Fruit fly (Drosophila melanogaster) whole organism, embryonic: ENCODE results near the gene pav.

Experiments
- Ada2b ChIP-seq: fragments of 200-800 bp; sonication (Bioruptor generic); IDR thresholded peaks from 2 replicates; pipeline ENCODE4 v1.3.6; 2022; ENCODE audit warnings: missing biosample characterization, missing genetic modification characterization
- BEAF-32 ChIP-seq: fragments of 200-800 bp; sonication (Bioruptor generic); optimal IDR thresholded peaks from 3 replicates; lab custom pipeline; 2017; ENCODE audit warnings: missing biosample characterization, missing genetic modification characterization, mild to moderate bottlenecking, moderate library complexity, missing genetic modification reagents
- CG10979 ChIP-seq: fragments of 200-800 bp; sonication (Bioruptor generic); optimal IDR thresholded peaks from 2 replicates; lab custom pipeline; 2018; ENCODE audit warnings: missing biosample characterization, mild to moderate bottlenecking, missing genetic modification characterization, moderate library complexity
- CG11247 ChIP-seq: fragments of 200-800 bp; sonication (Bioruptor generic); IDR thresholded peaks from 2 replicates; pipeline ENCODE4 v1.3.6; 2022; ENCODE audit warnings: missing biosample characterization, missing genetic modification characterization
- CG1233 ChIP-seq: fragments of 200-800 bp; sonication (Bioruptor generic); optimal IDR thresholded peaks from 4 replicates; lab custom pipeline; 2018; ENCODE audit warnings: missing biosample characterization, mild to moderate bottlenecking, missing genetic modification characterization
- CG13894 ChIP-seq: fragments of 200-800 bp; sonication (Bioruptor generic); optimal IDR thresholded peaks from 3 replicates; lab custom pipeline; 2018; ENCODE audit warnings: missing biosample characterization, mild to moderate bottlenecking, missing genetic modification characterization, moderate library complexity
- CG14441 ChIP-seq: fragments of 200-800 bp; sonication (Bioruptor generic); IDR thresholded peaks from 2 replicates; pipeline ENCODE4 v1.3.6; 2022; ENCODE audit warnings: missing biosample characterization, missing genetic modification characterization
- CG15011 ChIP-seq: fragments of 200-800 bp; sonication (Bioruptor generic); optimal IDR thresholded peaks from 3 replicates; lab custom pipeline; 2018; ENCODE audit warnings: missing biosample characterization, mild to moderate bottlenecking, missing genetic modification characterization
- CG15514 ChIP-seq: fragments of 200-800 bp; sonication (Bioruptor generic); optimal IDR thresholded peaks from 3 replicates; lab custom pipeline; 2017; ENCODE audit warnings: missing biosample characterization, missing genetic modification characterization, mild to moderate bottlenecking, moderate library complexity, missing genetic modification reagents
- CG1603 ChIP-seq: fragments of 200-800 bp; sonication (Bioruptor generic); optimal IDR thresholded peaks from 2 replicates; lab custom pipeline; 2019; ENCODE audit warnings: missing biosample characterization, mild to moderate bottlenecking, missing genetic modification characterization, moderate library complexity
- CG18619 ChIP-seq: fragments of 200-800 bp; sonication (Bioruptor generic); optimal IDR thresholded peaks from 3 replicates; lab custom pipeline; 2017; ENCODE audit warnings: missing biosample characterization, mild to moderate bottlenecking, missing genetic modification characterization
- CG2712 ChIP-seq: fragments of 200-800 bp; optimal IDR thresholded peaks from 3 replicates; lab custom pipeline; 2019; ENCODE audit warnings: missing biosample characterization, mild to moderate bottlenecking, missing genetic modification characterization, moderate library complexity
- CG31388 ChIP-seq: fragments of 200-800 bp; sonication (Bioruptor generic); optimal IDR thresholded peaks from 2 replicates; lab custom pipeline; 2016; ENCODE audit warnings: missing biosample characterization, missing genetic modification characterization
- CG3726 ChIP-seq: fragments of 200-800 bp; sonication (Bioruptor generic); IDR thresholded peaks from 3 replicates; pipeline ENCODE4, ENCODE4 v1.3.6; 2022; ENCODE audit warnings: missing biosample characterization, missing genetic modification characterization
- CG4404 ChIP-seq: fragments of 200-800 bp; sonication (Bioruptor generic); IDR thresholded peaks from 2 replicates; pipeline ENCODE4 v1.3.6; 2022; ENCODE audit warnings: missing biosample characterization, missing genetic modification characterization
- CG6765 ChIP-seq: fragments of 200-800 bp; sonication (Bioruptor generic); optimal IDR thresholded peaks from 3 replicates; lab custom pipeline; 2017; ENCODE audit warnings: missing biosample characterization, mild to moderate bottlenecking, missing genetic modification characterization
- CG7357 ChIP-seq: fragments of 200-800 bp; sonication (Bioruptor generic); IDR thresholded peaks from 3 replicates; pipeline ENCODE4 v1.3.6; 2022; ENCODE audit warnings: missing biosample characterization, missing genetic modification characterization
- CG7839 ChIP-seq: fragments of 200-800 bp; sonication (Bioruptor generic); optimal IDR thresholded peaks from 3 replicates; lab custom pipeline; 2018; ENCODE audit warnings: missing biosample characterization, mild to moderate bottlenecking, missing genetic modification characterization, moderate library complexity
- CG8290 ChIP-seq, 3 experiments: fragments of 200-800 bp; sonication (Bioruptor generic); optimal IDR thresholded peaks; 2 replicates each; lab custom pipeline; 2016 to 2019; ENCODE audit warnings: missing biosample characterization in 3 of 3, missing genetic modification characterization in 3 of 3, mild to moderate bottlenecking in 2 of 3, moderate library complexity in 1 of 3
- CG9727 ChIP-seq: fragments of 200-800 bp; sonication (Bioruptor generic); optimal IDR thresholded peaks from 3 replicates; lab custom pipeline; 2017; ENCODE audit warnings: missing biosample characterization, mild to moderate bottlenecking, missing genetic modification characterization
- E2f1 ChIP-seq: fragments of 200-800 bp; sonication (Bioruptor generic); IDR thresholded peaks from 2 replicates; pipeline ENCODE4 v1.3.6; 2022; ENCODE audit warnings: missing biosample characterization, missing genetic modification characterization
- HLH3B ChIP-seq: fragments of 200-800 bp; sonication (Bioruptor generic); IDR thresholded peaks from 2 replicates; pipeline ENCODE4 v1.3.6; 2022; ENCODE audit warnings: missing biosample characterization, missing genetic modification characterization
- Mad ChIP-seq: fragments of 200-800 bp; sonication (Bioruptor generic); optimal IDR thresholded peaks from 2 replicates; lab custom pipeline; 2016; ENCODE audit warnings: missing biosample characterization, missing genetic modification characterization
- Neu2 ChIP-seq: fragments of 200-800 bp; sonication (Bioruptor generic); optimal IDR thresholded peaks from 3 replicates; lab custom pipeline; 2016; ENCODE audit warnings: missing biosample characterization, missing genetic modification characterization, borderline replicate concordance
- Optix ChIP-seq: fragments of 200-800 bp; sonication (Bioruptor generic); IDR thresholded peaks from 3 replicates; pipeline ENCODE4 v1.3.6; 2022; ENCODE audit warnings: missing biosample characterization, missing genetic modification characterization
- Pdp1 ChIP-seq, 2 experiments: fragments of 200-800 bp; sonication (Bioruptor generic); optimal IDR thresholded peaks; 3 replicates each; lab custom pipeline; 2016; ENCODE audit warnings: missing biosample characterization in 2 of 2, missing genetic modification characterization in 2 of 2, mild to moderate bottlenecking in 1 of 2, moderate library complexity in 1 of 2
- Rx ChIP-seq: fragments of 200-800 bp; sonication (Bioruptor generic); IDR thresholded peaks from 2 replicates; pipeline ENCODE4 v1.3.6; 2022; ENCODE audit warnings: missing biosample characterization, missing genetic modification characterization
- Trl ChIP-seq, 3 experiments: fragments of >200 bp in 2 of 3; fragments of 200-800 bp in 1 of 3; sonication (Bioruptor generic) in 1 of 3; optimal IDR thresholded peaks; 2 replicates in 1 of 3; 3 replicates in 2 of 3; lab custom pipeline; 2016 to 2017; ENCODE audit warnings: missing biosample characterization in 1 of 3, missing genetic modification characterization in 1 of 3
- ara ChIP-seq: fragments of 200-800 bp; sonication (Bioruptor generic); IDR thresholded peaks from 2 replicates; pipeline ENCODE4 v1.3.6; 2022; ENCODE audit warnings: missing biosample characterization, missing genetic modification characterization
- dmrt11E ChIP-seq: fragments of 200-800 bp; sonication (Bioruptor generic); optimal IDR thresholded peaks from 3 replicates; lab custom pipeline; 2018; ENCODE audit warnings: missing biosample characterization, mild to moderate bottlenecking, missing genetic modification characterization, moderate library complexity
- dpn ChIP-seq, 2 experiments: fragments of 200-800 bp; sonication (Bioruptor generic); optimal IDR thresholded peaks; 3 replicates each; lab custom pipeline; 2016; ENCODE audit warnings: missing biosample characterization in 2 of 2, missing genetic modification characterization in 2 of 2
- ewg ChIP-seq: fragments of 200-800 bp; sonication (Bioruptor generic); optimal IDR thresholded peaks from 3 replicates; lab custom pipeline; 2017; ENCODE audit warnings: mild to moderate bottlenecking, missing biosample characterization, missing genetic modification reagents, missing genetic modification characterization
- eyg ChIP-seq: fragments of 200-800 bp; sonication (Bioruptor generic); optimal IDR thresholded peaks from 3 replicates; lab custom pipeline; 2016; ENCODE audit warnings: missing biosample characterization, missing genetic modification characterization
- fru ChIP-seq: fragments of >200 bp; optimal IDR thresholded peaks from 2 replicates; lab custom pipeline; 2017
- grau ChIP-seq: fragments of 200-800 bp; optimal IDR thresholded peaks from 3 replicates; lab custom pipeline; 2019; ENCODE audit warnings: missing biosample characterization, mild to moderate bottlenecking, missing genetic modification characterization, moderate library complexity
- hb ChIP-seq: fragments of 200-800 bp; sonication (Bioruptor generic); IDR thresholded peaks from 3 replicates; pipeline ENCODE4 v1.3.6; 2022; ENCODE audit warnings: missing biosample characterization, missing genetic modification characterization; ENCODE audit not compliant: partially characterized antibody
- inv ChIP-seq: fragments of 200-800 bp; sonication (Bioruptor generic); IDR thresholded peaks from 2 replicates; pipeline ENCODE4 v1.3.6; 2022; ENCODE audit warnings: missing biosample characterization, missing genetic modification characterization; ENCODE audit not compliant: partially characterized antibody
- knrl ChIP-seq: fragments of 200-800 bp; sonication (Bioruptor generic); IDR thresholded peaks from 3 replicates; pipeline ENCODE4 v1.3.6; 2022; ENCODE audit warnings: missing biosample characterization, missing genetic modification characterization; ENCODE audit not compliant: partially characterized antibody
- nerfin-1 ChIP-seq: fragments of 200-800 bp; sonication (Bioruptor generic); optimal IDR thresholded peaks from 3 replicates; lab custom pipeline; 2019; ENCODE audit warnings: missing biosample characterization, mild to moderate bottlenecking, missing genetic modification characterization, moderate library complexity
- onecut ChIP-seq: fragments of 200-800 bp; sonication (Bioruptor generic); IDR thresholded peaks from 2 replicates; pipeline ENCODE4 v1.3.6; 2022; ENCODE audit warnings: missing biosample characterization, missing genetic modification characterization
- pita ChIP-seq: fragments of 200-800 bp; sonication (Bioruptor generic); optimal IDR thresholded peaks from 2 replicates; lab custom pipeline; 2017; ENCODE audit warnings: missing biosample characterization, mild to moderate bottlenecking, missing genetic modification characterization
- pros ChIP-seq: fragments of 200-800 bp; sonication (Bioruptor generic); optimal IDR thresholded peaks from 3 replicates; lab custom pipeline; 2019; ENCODE audit warnings: missing biosample characterization, mild to moderate bottlenecking, missing genetic modification characterization, moderate library complexity
- repo ChIP-seq: fragments of 200-800 bp; sonication (Bioruptor generic); optimal IDR thresholded peaks from 2 replicates; lab custom pipeline; 2016; ENCODE audit warnings: missing biosample characterization, missing genetic modification characterization
- sens ChIP-seq: fragments of 200-800 bp; sonication (Bioruptor generic); peaks from one replicate; lab custom pipeline; 2016; ENCODE audit warnings: missing biosample characterization, missing genetic modification characterization
- stwl ChIP-seq: fragments of 200-800 bp; sonication (Bioruptor generic); optimal IDR thresholded peaks from 3 replicates; lab custom pipeline; 2018; ENCODE audit warnings: missing biosample characterization, mild to moderate bottlenecking, missing genetic modification characterization, moderate library complexity
- tup ChIP-seq: fragments of 200-800 bp; sonication (Bioruptor generic); optimal IDR thresholded peaks from 2 replicates; lab custom pipeline; 2016; ENCODE audit warnings: missing biosample characterization, mild to moderate bottlenecking, missing genetic modification characterization, moderate library complexity
- unc-4 ChIP-seq: fragments of 200-800 bp; sonication (Bioruptor generic); IDR thresholded peaks from 2 replicates; pipeline ENCODE4 v1.3.6; 2022; ENCODE audit warnings: missing biosample characterization, missing genetic modification characterization; ENCODE audit not compliant: partially characterized antibody
- vnd ChIP-seq: fragments of 200-800 bp; sonication (Bioruptor generic); IDR thresholded peaks from 3 replicates; pipeline ENCODE4 v1.3.6; 2022; ENCODE audit warnings: missing biosample characterization, missing genetic modification characterization; ENCODE audit not compliant: partially characterized antibody
- wor ChIP-seq: fragments of 200-800 bp; sonication (Bioruptor generic); IDR thresholded peaks from 2 replicates; pipeline ENCODE4 v1.3.6; 2022; ENCODE audit warnings: missing biosample characterization, missing genetic modification characterization

Gene pav

DNA sequence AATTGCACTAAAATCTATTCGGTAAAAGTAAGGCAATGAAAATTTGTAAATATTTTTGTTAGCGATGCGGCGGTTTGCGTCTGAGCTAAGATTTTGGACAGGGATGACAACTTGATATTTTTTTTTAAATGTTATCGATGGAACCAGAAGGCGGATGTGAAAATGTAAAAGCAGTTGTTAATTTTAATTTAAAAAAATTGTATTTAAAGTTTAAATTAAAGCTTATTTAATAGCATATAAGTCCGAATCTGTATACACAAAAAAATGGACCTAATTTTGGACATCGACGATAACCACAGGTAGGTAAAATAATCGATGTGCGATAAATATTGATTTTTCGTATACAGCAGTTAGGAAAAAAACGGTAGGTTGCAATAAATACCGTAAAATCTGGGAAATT lies 19.9 kb downstream of the pav start, which contains the start of the genes CG11586 and VhaM9.7-a (continued):
- TF ChIP-seq pita (GFP tag; lab: Kevin White, UChicago), result peak; percentile 52
- no peak for TF ChIP-seq Pdp1 (GFP tag; optimal IDR thresholded peaks at IDR 0.05; lab: Kevin White, UChicago)
- TF ChIP-seq dpn (GFP tag; optimal IDR thresholded peaks at IDR 0.05; lab: Kevin White, UChicago), result peak in 1 of 2 experiments; percentile 14
- no peak for TF ChIP-seq HLH3B
- no peak for TF ChIP-seq eyg
- TF ChIP-seq onecut, result peak; percentile 100
- TF ChIP-seq CG13894 (tag; lab: Kevin White, UChicago), result no peak
- peak; percentile 35; the same call in 1 of the 2 replicates for TF ChIP-seq inv (GFP tag; lab: Robert Waterston, UW)
- TF ChIP-seq grau (tag; lab: Kevin White, UChicago), result peak; percentile 29
- no peak for TF ChIP-seq Trl (optimal IDR thresholded peaks at IDR 0.05; lab: Kevin White, UChicago)
- no peak for TF ChIP-seq Trl (GFP tag; optimal IDR thresholded peaks at IDR 0.05; lab: Kevin White, UChicago)
- peak; percentile 0 for TF ChIP-seq Mad (GFP tag; lab: Kevin White, UChicago)
- TF ChIP-seq CG9727 (GFP tag; lab: Kevin White, UChicago), result peak; percentile 21
- no peak for TF ChIP-seq tup (GFP tag; lab: Kevin White, UChicago)
- TF ChIP-seq Ada2b (GFP tag; lab: Robert Waterston, UW), result no peak
- TF ChIP-seq dmrt11E (tag; lab: Kevin White, UChicago), result peak; percentile 8
- TF ChIP-seq CG31388 (GFP tag; lab: Kevin White, UChicago), result peak; percentile 13
- TF ChIP-seq BEAF-32 (GFP tag; lab: Kevin White, UChicago), result peak; percentile 66
- peak; percentile 62 for TF ChIP-seq unc-4 (GFP tag; lab: Robert Waterston, UW)
- TF ChIP-seq CG11247 (GFP tag; lab: Robert Waterston, UW), result no peak
- TF ChIP-seq CG4404, result no peak
- TF ChIP-seq sens (GFP tag; lab: Kevin White, UChicago), result peak; percentile 74
- TF ChIP-seq ewg (GFP tag; lab: Kevin White, UChicago), result peak; percentile 8
- TF ChIP-seq CG10979 (tag; lab: Kevin White, UChicago), result no peak
- no peak for TF ChIP-seq repo (GFP tag; lab: Kevin White, UChicago)
- TF ChIP-seq CG1233 (GFP tag; lab: Kevin White, UChicago), result no peak
- TF ChIP-seq CG7357 (GFP tag; lab: Robert Waterston, UW), result no peak
- TF ChIP-seq CG2712 (tag; lab: Kevin White, UChicago), result peak; percentile 40
- no peak for TF ChIP-seq Optix (GFP tag; lab: Robert Waterston, UW)
- peak; percentile 40 for TF ChIP-seq CG8290 (GFP tag; optimal IDR thresholded peaks at IDR 0.05; lab: Kevin White, UChicago)
- TF ChIP-seq CG8290 (tag; optimal IDR thresholded peaks at IDR 0.05; lab: Kevin White, UChicago), result no peak
- no peak for TF ChIP-seq fru (lab: Kevin White, UChicago)
- no peak for TF ChIP-seq nerfin-1 (tag; lab: Kevin White, UChicago)
- TF ChIP-seq knrl (GFP tag; lab: Robert Waterston, UW), result peak; percentile 69
- TF ChIP-seq CG7839 (tag; lab: Kevin White, UChicago), result peak; percentile 26
- no peak for TF ChIP-seq CG15011
- TF ChIP-seq Neu2, result no peak
- no peak for TF ChIP-seq CG6765
- TF ChIP-seq CG15514 (GFP tag; lab: Kevin White, UChicago), result peak; percentile 92
- peak; percentile 64; the same call in 2 of the 3 replicates for TF ChIP-seq vnd (GFP tag; lab: Robert Waterston, UW)
- peak; percentile 87 for TF ChIP-seq stwl (tag; lab: Kevin White, UChicago)
- TF ChIP-seq hb (GFP tag; lab: Robert Waterston, UW), result 0 out of 3 replicates have a peak, but pooled peaks have one; percentile 56
- no peak for TF ChIP-seq pros (GFP tag; lab: Kevin White, UChicago)
- TF ChIP-seq E2f1 (GFP tag; lab: Robert Waterston, UW), result no peak
- TF ChIP-seq CG1603, result peak; percentile 18
- no peak for TF ChIP-seq CG18619 (GFP tag; lab: Kevin White, UChicago)
- TF ChIP-seq CG3726 (GFP tag; lab: Robert Waterston, UW), result no peak
- no peak for TF ChIP-seq Rx (GFP tag; lab: Robert Waterston, UW)
- no peak for TF ChIP-seq CG14441 (GFP tag; lab: Robert Waterston, UW)
- no peak for TF ChIP-seq ara (GFP tag; lab: Robert Waterston, UW)
- TF ChIP-seq wor (GFP tag; lab: Robert Waterston, UW), result no peak
